Worm (Caenorhabditis elegans): ENCODE data around the gene algn-1.

DNA sequence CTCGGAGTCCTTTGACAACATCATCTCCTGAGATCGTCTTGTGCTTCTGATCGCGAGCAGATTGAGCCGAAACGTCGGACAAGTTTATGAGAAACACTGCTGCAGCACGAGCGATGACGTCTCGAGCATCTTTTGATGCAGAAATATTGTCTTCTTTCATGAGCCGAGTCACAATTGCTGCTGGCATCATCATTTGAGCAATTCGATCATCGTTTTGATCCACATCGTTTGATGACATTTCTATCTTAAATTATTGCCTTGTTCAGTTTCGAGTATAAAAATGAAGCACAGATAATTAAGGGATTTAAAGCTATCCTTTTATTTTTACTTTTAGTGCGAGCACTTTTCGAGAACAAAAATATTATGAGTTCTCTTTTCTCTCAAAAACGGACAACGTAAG is 2.7 kb downstream of the algn-1 start, which contains the start of gene T26A5.8:
- no peak for TF ChIP-seq pha-4 (tag; optimal IDR thresholded peaks at IDR 0.05)
- no peak for TF ChIP-seq flh-1 (GFP tag; optimal IDR thresholded peaks at IDR 0.05)
- TF ChIP-seq snpc-4 (tag; optimal IDR thresholded peaks at IDR 0.05), result no peak

Measured in whole organism, mixed stage, embryonic.